Fruit fly (Drosophila melanogaster): ENCODE data around the gene CG16863.

CG16863 gene

DNA sequence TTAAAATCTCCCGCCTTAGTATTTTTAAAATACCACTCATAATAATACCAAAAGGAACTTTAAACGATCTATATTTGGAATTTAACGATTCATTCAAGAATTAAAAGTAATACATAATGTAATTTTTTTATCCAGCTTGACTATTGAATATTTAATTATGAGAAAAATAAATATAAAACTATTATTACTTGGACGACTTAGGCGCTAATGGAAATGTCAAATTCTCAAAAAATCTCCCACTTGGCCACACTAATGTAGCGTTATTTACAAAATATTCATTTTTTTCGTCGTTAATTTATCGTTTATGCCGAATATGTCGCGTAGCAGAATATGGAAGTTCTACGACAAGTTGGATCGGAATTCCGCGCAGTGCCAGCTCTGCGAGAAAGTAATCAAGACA, at the start of gene CG16863:
CG16863 (plus strand) TSS at position 245 of the 400 bp plus-strand sequence.
- no peak for TF ChIP-seq ey (GFP tag; optimal IDR thresholded peaks at IDR 0.05)
- TF ChIP-seq Rel (GFP tag; optimal IDR thresholded peaks at IDR 0.05) = no peak
- TF ChIP-seq Rel (tag; optimal IDR thresholded peaks at IDR 0.05) = peak; percentile 54

- TF ChIP-seq lola (GFP tag; optimal IDR thresholded peaks at IDR 0.05) = no peak
- TF ChIP-seq OdsH (GFP tag; optimal IDR thresholded peaks at IDR 0.05) = no peak
- TF ChIP-seq pan (optimal IDR thresholded peaks at IDR 0.05) = no peak
- no peak for TF ChIP-seq Sp1 (GFP tag; optimal IDR thresholded peaks at IDR 0.05)
- no peak for TF ChIP-seq rgr (GFP tag; optimal IDR thresholded peaks at IDR 0.05)
- TF ChIP-seq Dif (GFP tag; optimal IDR thresholded peaks at IDR 0.05; ENCODE audit: partially characterized antibody) = no peak
- no peak for TF ChIP-seq HLH106 (tag; optimal IDR thresholded peaks at IDR 0.05)
- no peak for TF ChIP-seq usp (GFP tag; optimal IDR thresholded peaks at IDR 0.05)
- no peak for TF ChIP-seq sv (GFP tag; optimal IDR thresholded peaks at IDR 0.05)
- no peak for TF ChIP-seq ey (GFP tag; optimal IDR thresholded peaks at IDR 0.05)
- no peak for TF ChIP-seq Abd-B (GFP tag; optimal IDR thresholded peaks at IDR 0.05)
- no peak for TF ChIP-seq jim (GFP tag; optimal IDR thresholded peaks at IDR 0.05)
- TF ChIP-seq h (GFP tag; optimal IDR thresholded peaks at IDR 0.05) = no peak
- no peak for TF ChIP-seq dmrt93B (GFP tag; optimal IDR thresholded peaks at IDR 0.05)
- TF ChIP-seq Jra (GFP tag; optimal IDR thresholded peaks at IDR 0.05) = no peak
- TF ChIP-seq CG32264 (GFP tag; optimal IDR thresholded peaks at IDR 0.05) = no peak
These were observed 44.1 kb upstream of the CG16863 start, which contains the start of gene TM9SF4 for dm6 chr2L:13746652-13747051. TSS of gene TM9SF4 (plus strand) at chr2L:13746952.

DNA sequence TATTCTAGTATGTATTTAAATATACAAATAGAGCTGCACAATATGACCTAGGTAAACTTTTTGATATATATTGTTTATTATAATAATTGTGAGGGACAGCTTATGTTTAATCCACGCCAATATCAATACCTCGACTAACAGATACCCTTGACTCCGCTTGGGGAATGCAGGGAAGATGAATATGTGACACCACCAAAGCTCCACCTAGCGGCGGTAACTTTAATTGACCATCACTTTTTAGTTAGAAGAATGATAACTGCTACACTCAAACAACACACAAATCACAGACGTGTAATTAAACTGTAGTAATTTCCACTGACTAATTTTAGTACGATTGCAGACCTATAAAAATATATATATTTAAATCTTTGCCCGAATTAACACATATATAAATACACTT, 27.6 kb upstream of the CG16863 start:
- TF ChIP-seq CG9705 (GFP tag; optimal IDR thresholded peaks at IDR 0.05) = no peak
- no peak for TF ChIP-seq Abd-B (GFP tag; optimal IDR thresholded peaks at IDR 0.05)
- no peak for TF ChIP-seq dmrt93B (GFP tag; optimal IDR thresholded peaks at IDR 0.05)

DNA sequence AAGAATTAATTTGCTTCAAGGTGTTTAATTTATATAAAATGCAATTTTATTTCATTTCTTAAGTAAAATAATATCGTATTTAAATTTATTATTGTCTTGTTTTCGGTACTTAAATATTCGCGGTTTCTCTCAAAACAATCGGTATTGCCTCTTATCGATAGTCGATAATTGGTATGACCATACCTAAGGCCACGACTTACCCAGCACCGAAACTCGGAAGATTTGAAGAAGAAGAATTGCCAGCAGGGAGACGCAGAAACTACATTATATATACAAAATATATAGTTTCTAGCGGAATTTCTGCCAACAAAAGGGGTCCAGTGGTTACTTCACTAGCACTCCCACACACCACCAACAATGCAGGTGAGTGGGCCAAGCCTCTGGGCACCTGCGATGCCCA, 19.9 kb upstream of the CG16863 start:
- no peak for TF ChIP-seq jim (GFP tag; optimal IDR thresholded peaks at IDR 0.05)
- TF ChIP-seq Dif (GFP tag; optimal IDR thresholded peaks at IDR 0.05; ENCODE audit: partially characterized antibody) = no peak
- no peak for TF ChIP-seq Mio (GFP tag; optimal IDR thresholded peaks at IDR 0.05)
- no peak for TF ChIP-seq GATAd (GFP tag; optimal IDR thresholded peaks at IDR 0.05)
- TF ChIP-seq Dfd (GFP tag; optimal IDR thresholded peaks at IDR 0.05) = no peak
- no peak for TF ChIP-seq Myc (optimal IDR thresholded peaks at IDR 0.05)
- TF ChIP-seq Rel (GFP tag; optimal IDR thresholded peaks at IDR 0.05) = no peak
- TF ChIP-seq Rel (tag; optimal IDR thresholded peaks at IDR 0.05) = no peak
- no peak for TF ChIP-seq woc (GFP tag; optimal IDR thresholded peaks at IDR 0.05)
- no peak for TF ChIP-seq br (GFP tag; optimal IDR thresholded peaks at IDR 0.05)
- TF ChIP-seq foxo (GFP tag; optimal IDR thresholded peaks at IDR 0.05) = no peak
- no peak for TF ChIP-seq HLH106 (tag; optimal IDR thresholded peaks at IDR 0.05)
- TF ChIP-seq OdsH (GFP tag; optimal IDR thresholded peaks at IDR 0.05) = no peak
- TF ChIP-seq ey (GFP tag; optimal IDR thresholded peaks at IDR 0.05) = no peak

dm6 chr2L:13773697-13774096, 17.1 kb upstream of the CG16863 start, which contains the start of gene CG43376:
TSS of gene CG43376 (plus strand) at chr2L:13773997.
- TF ChIP-seq HLH106 (tag; optimal IDR thresholded peaks at IDR 0.05) (no peak), brk (GFP tag; optimal IDR thresholded peaks at IDR 0.05) (no peak), dsf (GFP tag; optimal IDR thresholded peaks at IDR 0.05; ENCODE audit: borderline replicate concordance) (no peak), CrebA (GFP tag; optimal IDR thresholded peaks at IDR 0.05; ENCODE audit: borderline replicate concordance) (no peak), Hnf4 (GFP tag; optimal IDR thresholded peaks at IDR 0.05) (no peak), fru (GFP tag; optimal IDR thresholded peaks at IDR 0.05) (no peak), Myc (optimal IDR thresholded peaks at IDR 0.05) (no peak), Mio (GFP tag; optimal IDR thresholded peaks at IDR 0.05) (no peak), br (GFP tag; optimal IDR thresholded peaks at IDR 0.05) (no peak), Jra (GFP tag; optimal IDR thresholded peaks at IDR 0.05) (no peak)

DNA sequence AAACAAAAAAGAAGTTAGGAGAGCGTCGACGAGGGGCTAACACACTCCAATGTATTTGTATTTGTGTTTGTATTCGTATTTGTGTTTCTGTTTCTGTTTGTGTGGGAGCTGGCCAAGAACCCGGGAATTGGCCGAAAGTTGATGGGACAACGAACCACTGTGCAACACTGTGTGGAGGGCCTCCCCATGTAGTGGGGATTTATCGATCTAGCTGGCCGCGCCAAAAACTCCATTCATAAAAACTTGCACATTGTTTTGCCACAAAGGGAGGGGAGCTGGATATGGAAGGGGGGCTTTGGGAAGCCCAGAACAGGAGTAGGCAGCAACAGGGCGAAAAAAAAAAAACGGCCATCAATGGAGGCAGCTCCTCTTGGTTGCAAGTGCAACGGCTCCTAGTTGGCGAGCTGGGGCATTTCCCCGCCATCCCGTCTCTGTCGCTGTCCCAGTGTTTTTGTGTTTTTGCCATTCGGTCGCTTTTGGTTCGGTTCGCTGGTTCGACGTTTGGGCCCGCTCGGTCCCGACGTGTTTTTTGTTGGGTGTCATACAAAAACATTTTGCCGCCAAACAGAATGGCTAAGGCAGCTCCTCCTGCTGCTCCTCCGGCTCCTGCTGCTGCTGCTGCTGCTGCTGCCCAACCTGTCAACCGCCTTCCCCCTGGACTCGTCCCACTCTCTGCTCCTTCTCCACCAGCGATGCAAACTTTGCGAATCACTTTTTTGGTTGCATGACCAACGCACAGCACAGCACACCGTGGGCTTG, 13.7 kb upstream of the CG16863 start:
- TF ChIP-seq woc (GFP tag; optimal IDR thresholded peaks at IDR 0.05) = peak; percentile 20
- TF ChIP-seq Hr83 (GFP tag; optimal IDR thresholded peaks at IDR 0.05; ENCODE audit: poor library complexity, severe bottlenecking) = no peak
- peak; percentile 59 for TF ChIP-seq psq (GFP tag; optimal IDR thresholded peaks at IDR 0.05)
- no peak for TF ChIP-seq jim (GFP tag; optimal IDR thresholded peaks at IDR 0.05)
- no peak for TF ChIP-seq GATAd (GFP tag; optimal IDR thresholded peaks at IDR 0.05)
